Fruit fly (Drosophila melanogaster): ENCODE results near the gene Nplp2.

Nplp2 gene

dm6 chr3L:13356084-13356693 is at the start of gene Nplp2:
Nplp2 (plus strand) TSS chr3L:13356376.
- TF ChIP-seq CG31627 (GFP tag; optimal IDR thresholded peaks at IDR 0.05) (no peak), Hr39 (GFP tag; optimal IDR thresholded peaks at IDR 0.05) (no peak), svp (GFP tag) (peak; percentile 49), CG6163 (GFP tag; IDR thresholded peaks at IDR 0.05) (no peak), fkh (GFP tag; optimal IDR thresholded peaks at IDR 0.05) (peak; percentile 55), CG32006 (GFP tag; optimal IDR thresholded peaks at IDR 0.05) (no peak), achi (GFP tag; optimal IDR thresholded peaks at IDR 0.05) (no peak)

- TF ChIP-seq CG11294 (GFP tag; IDR thresholded peaks at IDR 0.05) (no peak), spab (GFP tag; optimal IDR thresholded peaks at IDR 0.05) (no peak), CG6163 (GFP tag; IDR thresholded peaks at IDR 0.05) (no peak), Sox14 (GFP tag; optimal IDR thresholded peaks at IDR 0.05) (no peak), Eip78C (GFP tag) (no peak), CG11762 (GFP tag; optimal IDR thresholded peaks at IDR 0.05; ENCODE audit: insufficient read depth) (no peak), vri (GFP tag; optimal IDR thresholded peaks at IDR 0.05) (no peak), OdsH (GFP tag; optimal IDR thresholded peaks at IDR 0.05) (no peak), CG16779 (tag; optimal IDR thresholded peaks at IDR 0.05) (no peak), CG6276 (GFP tag; optimal IDR thresholded peaks at IDR 0.05) (no peak), esn (GFP tag; optimal IDR thresholded peaks at IDR 0.05) (no peak), ss (GFP tag; optimal IDR thresholded peaks at IDR 0.05) (no peak), topi (GFP tag; optimal IDR thresholded peaks at IDR 0.05) (no peak), Eip75B (GFP tag; optimal IDR thresholded peaks at IDR 0.05) (no peak), svp (GFP tag) (no peak)
Measured at dm6 chr3L:13312250-13312649, 43.9 kb upstream of the Nplp2 start.

- TF ChIP-seq OdsH (GFP tag; optimal IDR thresholded peaks at IDR 0.05) (no peak), dac (GFP tag; optimal IDR thresholded peaks at IDR 0.05) (no peak), svp (GFP tag) (peak; percentile 4), CG6854 (GFP tag; optimal IDR thresholded peaks at IDR 0.05) (no peak), Met (GFP tag; optimal IDR thresholded peaks at IDR 0.05) (no peak), CG8119 (GFP tag; IDR thresholded peaks at IDR 0.05) (no peak)
Measured at dm6 chr3L:13328835-13329234, 27.3 kb upstream of the Nplp2 start, which contains the start of gene CG14113. CG14113 (plus strand) TSS chr3L:13329135.

- no peak for TF ChIP-seq pdm3 (GFP tag; optimal IDR thresholded peaks at IDR 0.05)
- TF ChIP-seq svp (GFP tag), result peak; percentile 43
Measured at dm6 chr3L:13348733-13349132, 7.4 kb upstream of the Nplp2 start, which contains the start of gene CG17687. CG17687 (plus strand) TSS chr3L:13349033.

dm6 chr3L:13377657-13378056 is 21.5 kb downstream of the Nplp2 start, which contains the start of gene CG14111:
CG14111 (plus strand) TSS chr3L:13377957.
- TF ChIP-seq svp (GFP tag), result peak; percentile 1
- no peak for TF ChIP-seq Eip78C (GFP tag)
- TF ChIP-seq Eip93F (GFP tag; optimal IDR thresholded peaks at IDR 0.05), result no peak

dm6 chr3L:13378202-13378601 is 22.0 kb downstream of the Nplp2 start, which contains the start of gene SNCF:
SNCF (plus strand) TSS chr3L:13378583.
- TF ChIP-seq CG9139 (GFP tag; optimal IDR thresholded peaks at IDR 0.05) (no peak), net (GFP tag; optimal IDR thresholded peaks at IDR 0.05) (no peak), Ets96B (tag; optimal IDR thresholded peaks at IDR 0.05) (no peak), Sox15 (GFP tag; optimal IDR thresholded peaks at IDR 0.05) (no peak), svp (GFP tag) (no peak), CG10631 (GFP tag; optimal IDR thresholded peaks at IDR 0.05) (no peak), Blimp-1 (GFP tag; optimal IDR thresholded peaks at IDR 0.05) (no peak), Smox (GFP tag; optimal IDR thresholded peaks at IDR 0.05) (no peak), CG11762 (GFP tag; optimal IDR thresholded peaks at IDR 0.05; ENCODE audit: insufficient read depth) (no peak), fkh (GFP tag; optimal IDR thresholded peaks at IDR 0.05) (no peak), CG3919 (GFP tag; optimal IDR thresholded peaks at IDR 0.05) (no peak), cyc (GFP tag; optimal IDR thresholded peaks at IDR 0.05) (no peak)
